Worm (Caenorhabditis elegans) whole organism, midembryonic: ENCODE measurements around the gene H38K22.6.

ENCODE experiments used
- flt-1 ChIP-seq: fragments of 200-800 bp; sonication (Bioruptor generic); IDR thresholded peaks from 2 replicates; pipeline ENCODE4 v1.3.6; 2022; ENCODE audit warnings: missing genetic modification characterization, missing compliant biosample characterization
- med-1 ChIP-seq: sonication (generic microtip); optimal IDR thresholded peaks from 2 replicates; lab custom pipeline; 2017; ENCODE audit warnings: missing genetic modification characterization, mild to moderate bottlenecking, missing compliant biosample characterization, antibody characterized with exemption, missing genetic modification reagents; ENCODE audit not compliant: insufficient read depth

- TF ChIP-seq med-1 (GFP tag; lab: Kevin White, UChicago) (no peak), flt-1 (GFP tag; lab: Robert Waterston, UW) (no peak)
Observed at ce11 chrIII:4359900-4360299, 39.7 kb downstream of the H38K22.6 start.
